Worm (Caenorhabditis elegans) whole organism, midembryonic: ENCODE results near the gene F36G9.3.

ENCODE experiments used
- T22C8.4 ChIP-seq: fragments of 200-800 bp; sonication (Bioruptor generic); IDR thresholded peaks from 2 replicates; pipeline ENCODE4 v1.3.6; 2022; ENCODE audit warnings: missing genetic modification characterization, missing compliant biosample characterization
- flt-1 ChIP-seq: fragments of 200-800 bp; sonication (Bioruptor generic); IDR thresholded peaks from 2 replicates; pipeline ENCODE4 v1.3.6; 2022; ENCODE audit warnings: missing genetic modification characterization, missing compliant biosample characterization
- klf-2 ChIP-seq: fragments of 200-800 bp; sonication (Bioruptor generic); conservative IDR thresholded peaks from 2 replicates; pipeline ENCODE4 v1.3.6; 2022; ENCODE audit warnings: missing genetic modification reagents, missing genetic modification characterization, missing compliant biosample characterization
- med-1 ChIP-seq: sonication (generic microtip); optimal IDR thresholded peaks from 2 replicates; lab custom pipeline; 2017; ENCODE audit warnings: missing genetic modification characterization, mild to moderate bottlenecking, missing compliant biosample characterization, antibody characterized with exemption, missing genetic modification reagents; ENCODE audit not compliant: insufficient read depth
- ref-1 ChIP-seq: fragments of 200-800 bp; sonication (Bioruptor generic); conservative IDR thresholded peaks from 2 replicates; pipeline ENCODE4 v1.3.6; 2022; ENCODE audit warnings: missing genetic modification reagents, missing genetic modification characterization, missing compliant biosample characterization
- tab-1 ChIP-seq: fragments of 200-800 bp; sonication (Bioruptor generic); IDR thresholded peaks from 2 replicates; pipeline ENCODE4 v1.3.6; 2022; ENCODE audit warnings: missing genetic modification characterization, missing compliant biosample characterization
- ztf-29 ChIP-seq: fragments of 200-800 bp; sonication (Bioruptor generic); IDR thresholded peaks from 2 replicates; pipeline ENCODE4 v1.3.6; 2022; ENCODE audit warnings: missing genetic modification reagents, missing genetic modification characterization, missing compliant biosample characterization

DNA sequence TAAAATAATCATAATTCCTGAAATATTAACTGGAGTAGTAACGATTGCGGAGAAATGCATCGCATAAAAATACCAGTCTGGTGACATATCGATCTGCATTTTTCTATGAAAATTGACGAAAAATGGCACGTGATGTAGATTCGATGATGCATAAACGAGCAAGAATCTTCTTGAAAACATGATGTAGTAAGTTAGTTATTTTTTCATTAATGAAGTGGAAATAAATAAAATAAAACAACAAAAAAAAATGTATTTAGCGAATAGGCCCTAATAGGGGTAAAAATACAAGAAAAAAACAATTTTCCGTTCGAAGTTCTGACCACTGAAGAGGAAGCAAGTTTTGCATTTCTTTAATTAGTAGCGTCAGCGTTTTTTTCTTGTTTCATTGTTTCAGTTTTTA, 7.9 kb downstream of the F36G9.3 start, which contains the start of gene sri-2:
- TF ChIP-seq ref-1 (GFP tag; lab: Robert Waterston, UW) (no peak), T22C8.4 (GFP tag; lab: Robert Waterston, UW) (no peak), tab-1 (GFP tag; lab: Robert Waterston, UW) (no peak), ztf-29 (no peak), flt-1 (no peak), med-1 (GFP tag; lab: Kevin White, UChicago) (no peak), klf-2 (GFP tag; lab: Robert Waterston, UW) (no peak)
